Worm (Caenorhabditis elegans) whole organism, L4 larva: ENCODE data around the gene srg-44.

Experiments
- D1046.2 ChIP-seq: fragments of 200-800 bp; sonication (Bioruptor generic); IDR thresholded peaks from 2 replicates; pipeline ENCODE4 v1.3.6; 2022; ENCODE audit warnings: missing genetic modification characterization, missing compliant biosample characterization
- F10B5.3 ChIP-seq: sonication (generic microtip); optimal IDR thresholded peaks from 2 replicates; lab custom pipeline; 2016; ENCODE audit warnings: mild to moderate bottlenecking, missing genetic modification characterization, missing compliant biosample characterization
- F37D6.2 ChIP-seq: sonication (generic microtip); optimal IDR thresholded peaks from 2 replicates; lab custom pipeline; 2016; ENCODE audit warnings: mild to moderate bottlenecking, missing genetic modification characterization, missing compliant biosample characterization
- F49E8.2 ChIP-seq: sonication (generic microtip); optimal IDR thresholded peaks from 2 replicates; lab custom pipeline; 2016; ENCODE audit warnings: missing compliant biosample characterization, mild to moderate bottlenecking, missing genetic modification characterization, borderline replicate concordance
- T20F7.1 ChIP-seq: fragments of 200-800 bp; sonication (Bioruptor generic); optimal IDR thresholded peaks from 2 replicates; lab custom pipeline; 2018; ENCODE audit warnings: mild to moderate bottlenecking, missing genetic modification characterization, missing compliant biosample characterization
- T26A8.4 ChIP-seq: fragments of 200-800 bp; sonication (Bioruptor generic); IDR thresholded peaks from 2 replicates; pipeline ENCODE4 v1.3.6; 2022; ENCODE audit warnings: missing genetic modification characterization, missing compliant biosample characterization
- Y105C5A.15 ChIP-seq: fragments of 200-800 bp; sonication (Bioruptor generic); IDR thresholded peaks from 2 replicates; pipeline ENCODE4 v1.3.6; 2022; ENCODE audit warnings: missing genetic modification characterization, missing compliant biosample characterization
- Y5F2A.4 ChIP-seq: fragments of 200-800 bp; sonication (Bioruptor generic); optimal IDR thresholded peaks from 2 replicates; lab custom pipeline; 2018; ENCODE audit warnings: mild to moderate bottlenecking, missing genetic modification characterization, missing compliant biosample characterization
- ZK337.2 ChIP-seq: fragments of 200-800 bp; sonication (Bioruptor generic); IDR thresholded peaks from 2 replicates; pipeline ENCODE4 v1.3.6; 2022; ENCODE audit warnings: missing genetic modification reagents, missing genetic modification characterization, missing compliant biosample characterization
- ceh-82 ChIP-seq: sonication (generic microtip); optimal IDR thresholded peaks from 2 replicates; lab custom pipeline; 2017; ENCODE audit warnings: missing biosample characterization, missing genetic modification characterization
- ces-1 ChIP-seq: fragments of 150-350 bp; sonication (generic microtip); optimal IDR thresholded peaks from 4 replicates; lab custom pipeline; 2014; ENCODE audit warnings: missing biosample characterization, missing genetic modification reagents, missing genetic modification characterization
- cey-2 ChIP-seq: sonication (generic microtip); optimal IDR thresholded peaks from 3 replicates; lab custom pipeline; 2017; ENCODE audit warnings: missing genetic modification characterization, mild to moderate bottlenecking, missing compliant biosample characterization, antibody characterized with exemption, borderline replicate concordance; ENCODE audit not compliant: insufficient read depth
- daf-16 ChIP-seq, 3 experiments: sonication (generic microtip); optimal IDR thresholded peaks; 2 replicates each; lab custom pipeline; 2016 to 2017; ENCODE audit warnings: missing genetic modification characterization in 3 of 3, missing genetic modification reagents in 3 of 3, mild to moderate bottlenecking in 2 of 3, missing compliant biosample characterization in 2 of 3, missing biosample characterization in 1 of 3, moderate library complexity in 1 of 3
- dmd-6 ChIP-seq: fragments of 200-800 bp; sonication (Bioruptor generic); IDR thresholded peaks from 2 replicates; pipeline ENCODE4 v1.3.6; 2022; ENCODE audit warnings: missing genetic modification reagents, missing genetic modification characterization, missing compliant biosample characterization
- duxl-1 ChIP-seq: sonication (generic microtip); optimal IDR thresholded peaks from 2 replicates; lab custom pipeline; 2016; ENCODE audit warnings: mild to moderate bottlenecking, missing genetic modification characterization, moderate library complexity, missing compliant biosample characterization; ENCODE audit not compliant: poor library complexity
- dve-1 ChIP-seq: sonication (generic microtip); optimal IDR thresholded peaks from 2 replicates; lab custom pipeline; 2017; ENCODE audit warnings: antibody characterized with exemption, mild to moderate bottlenecking, missing genetic modification characterization, missing compliant biosample characterization; ENCODE audit not compliant: insufficient read depth
- egl-27 ChIP-seq: sonication (generic microtip); optimal IDR thresholded peaks from 3 replicates; lab custom pipeline; 2017; ENCODE audit warnings: missing biosample characterization, missing genetic modification reagents, missing genetic modification characterization
- egl-43 ChIP-seq: fragments of 200-800 bp; sonication (Bioruptor generic); IDR thresholded peaks from 2 replicates; pipeline ENCODE4 v1.3.6; 2022; ENCODE audit warnings: missing genetic modification reagents, missing genetic modification characterization, missing compliant biosample characterization
- fos-1 ChIP-seq: fragments of 150-350 bp; optimal IDR thresholded peaks from 2 replicates; lab custom pipeline; 2014; ENCODE audit warnings: missing biosample characterization, missing genetic modification characterization
- hif-1 ChIP-seq, 2 experiments: sonication (generic microtip); optimal IDR thresholded peaks; 2 replicates each; lab custom pipeline; 2016 to 2017; ENCODE audit warnings: missing compliant biosample characterization in 2 of 2, missing genetic modification characterization in 2 of 2, missing genetic modification reagents in 2 of 2, missing genotype in 2 of 2, mild to moderate bottlenecking in 1 of 2
- lin-1 ChIP-seq: fragments of 200-800 bp; sonication (Bioruptor generic); IDR thresholded peaks from 2 replicates; pipeline ENCODE4 v1.3.6; 2022; ENCODE audit warnings: missing genetic modification reagents, missing genetic modification characterization, missing compliant biosample characterization
- lin-29 ChIP-seq: fragments of 200-800 bp; sonication (Bioruptor generic); IDR thresholded peaks from 2 replicates; pipeline ENCODE4 v1.3.6; 2022; ENCODE audit warnings: missing genetic modification reagents, missing genetic modification characterization, missing compliant biosample characterization
- lin-39 ChIP-seq: fragments of 150-350 bp; optimal IDR thresholded peaks from 2 replicates; lab custom pipeline; 2014; ENCODE audit warnings: missing biosample characterization, missing genetic modification reagents, missing genetic modification characterization
- mep-1 ChIP-seq: fragments of 150-350 bp; sonication (generic microtip); optimal IDR thresholded peaks from 3 replicates; lab custom pipeline; 2014; ENCODE audit warnings: missing biosample characterization, missing genetic modification characterization
- mes-2 ChIP-seq: sonication (generic microtip); optimal IDR thresholded peaks from 2 replicates; lab custom pipeline; 2016; ENCODE audit warnings: missing genotype, mild to moderate bottlenecking, missing genetic modification characterization, missing compliant biosample characterization; ENCODE audit not compliant: poor library complexity, severe bottlenecking
- mxl-2 ChIP-seq: fragments of 200-800 bp; sonication (Bioruptor generic); conservative IDR thresholded peaks from 2 replicates; pipeline ENCODE4 v1.3.6; 2022; ENCODE audit warnings: missing genetic modification reagents, missing genetic modification characterization, missing compliant biosample characterization
- nhr-11 ChIP-seq: fragments of 150-350 bp; optimal IDR thresholded peaks from 2 replicates; lab custom pipeline; 2014; ENCODE audit warnings: missing biosample characterization, missing genetic modification characterization
- nhr-111 ChIP-seq: fragments of 200-800 bp; sonication (Bioruptor generic); optimal IDR thresholded peaks from 2 replicates; lab custom pipeline; 2018; ENCODE audit warnings: mild to moderate bottlenecking, missing genetic modification characterization, missing compliant biosample characterization
- nhr-28 ChIP-seq: fragments of 150-350 bp; optimal IDR thresholded peaks from 2 replicates; lab custom pipeline; 2014; ENCODE audit warnings: missing biosample characterization, missing genetic modification characterization
- nhr-41 ChIP-seq: fragments of 200-800 bp; sonication (Bioruptor generic); IDR thresholded peaks from 2 replicates; pipeline ENCODE4 v1.3.6; 2022; ENCODE audit warnings: missing genetic modification reagents, missing genetic modification characterization, missing compliant biosample characterization
- nhr-6 ChIP-seq: fragments of 150-350 bp; optimal IDR thresholded peaks from 2 replicates; lab custom pipeline; 2014; ENCODE audit warnings: missing biosample characterization, missing genetic modification characterization
- nhr-77 ChIP-seq: fragments of 150-350 bp; optimal IDR thresholded peaks from 2 replicates; lab custom pipeline; 2014; ENCODE audit warnings: missing biosample characterization, missing genetic modification characterization
- pha-4 ChIP-seq, 2 experiments: fragments of 150-350 bp in 1 of 2; fragments of 200-800 bp in 1 of 2; sonication (Bioruptor generic) in 1 of 2; IDR thresholded peaks in 1 of 2; optimal IDR thresholded peaks in 1 of 2; 2 replicates each; pipeline versions ENCODE4 v1.3.6 to Lab custom; 2014 to 2022; ENCODE audit warnings: missing genetic modification characterization in 2 of 2, missing genetic modification reagents in 2 of 2, missing biosample characterization in 1 of 2, missing compliant biosample characterization in 1 of 2
- pqm-1 ChIP-seq: sonication (generic microtip); optimal IDR thresholded peaks from 2 replicates; lab custom pipeline; 2017; ENCODE audit warnings: missing biosample characterization, missing genetic modification characterization
- saeg-2 ChIP-seq: fragments of 200-800 bp; sonication (Bioruptor generic); IDR thresholded peaks from 2 replicates; pipeline ENCODE4 v1.3.6; 2022; ENCODE audit warnings: missing genetic modification reagents, missing genetic modification characterization, missing compliant biosample characterization
- skn-1 ChIP-seq: fragments of 150-350 bp; optimal IDR thresholded peaks from 2 replicates; lab custom pipeline; 2014; ENCODE audit warnings: missing biosample characterization, missing genetic modification characterization
- snpc-1.2 ChIP-seq: fragments of 200-800 bp; sonication (Bioruptor generic); IDR thresholded peaks from 2 replicates; pipeline ENCODE4 v1.3.6; 2022; ENCODE audit warnings: missing genetic modification reagents, missing genetic modification characterization, missing compliant biosample characterization
- snpc-4 ChIP-seq: fragments of 150-350 bp; optimal IDR thresholded peaks from 2 replicates; lab custom pipeline; 2014; ENCODE audit warnings: missing biosample characterization, missing genetic modification characterization
- spr-1 ChIP-seq: sonication (generic microtip); optimal IDR thresholded peaks from 2 replicates; lab custom pipeline; 2016; ENCODE audit warnings: mild to moderate bottlenecking, missing genetic modification characterization, missing compliant biosample characterization
- unc-62 ChIP-seq, 3 experiments: fragments of 150-350 bp in 1 of 3; sonication (generic microtip); optimal IDR thresholded peaks in 2 of 3; peaks in 1 of 3; 1 replicate in 1 of 3; 2 replicates in 2 of 3; lab custom pipeline; 2014 to 2017; ENCODE audit warnings: missing biosample characterization in 3 of 3, missing genetic modification characterization in 3 of 3, missing genetic modification reagents in 3 of 3, missing genotype in 1 of 3
- vab-7 ChIP-seq: fragments of 200-800 bp; sonication (Bioruptor generic); IDR thresholded peaks from 2 replicates; pipeline ENCODE4 v1.3.6; 2022; ENCODE audit warnings: missing genetic modification reagents, missing genetic modification characterization, missing compliant biosample characterization
- zfp-3 ChIP-seq: fragments of 200-800 bp; sonication (Bioruptor generic); conservative IDR thresholded peaks from 2 replicates; pipeline ENCODE4 v1.3.6; 2022; ENCODE audit warnings: missing genetic modification reagents, missing genetic modification characterization, missing compliant biosample characterization
- zip-11 ChIP-seq: fragments of 200-800 bp; sonication (Bioruptor generic); IDR thresholded peaks from 2 replicates; pipeline ENCODE4 v1.3.6; 2022; ENCODE audit warnings: missing genetic modification characterization, missing compliant biosample characterization

Gene srg-44

ce11 chrV:17339349-17339748, 10.8 kb downstream of the srg-44 start:
- no peak for TF ChIP-seq nhr-41 (GFP tag; lab: Robert Waterston, UW)
- TF ChIP-seq nhr-6 (tag; lab: Kevin White, UChicago): no peak
- no peak for TF ChIP-seq snpc-1.2 (GFP tag; lab: Robert Waterston, UW)
- no peak for TF ChIP-seq nhr-28
- no peak for TF ChIP-seq nhr-111 (GFP tag; lab: Kevin White, UChicago)
- TF ChIP-seq D1046.2: no peak
- TF ChIP-seq lin-1 (GFP tag; lab: Robert Waterston, UW): no peak
- no peak for TF ChIP-seq lin-29 (GFP tag; lab: Robert Waterston, UW)
- TF ChIP-seq egl-43 (GFP tag; lab: Robert Waterston, UW): no peak
- TF ChIP-seq spr-1 (tag; lab: Kevin White, UChicago): no peak
- no peak for TF ChIP-seq ceh-82 (tag; lab: Kevin White, UChicago)
- TF ChIP-seq saeg-2 (GFP tag; lab: Robert Waterston, UW): no peak
- TF ChIP-seq dmd-6 (GFP tag; lab: Robert Waterston, UW): no peak
- TF ChIP-seq ZK337.2 (GFP tag; lab: Robert Waterston, UW): no peak
- no peak for TF ChIP-seq snpc-4
- no peak for TF ChIP-seq zfp-3 (GFP tag; lab: Robert Waterston, UW)
- no peak for TF ChIP-seq pqm-1 (tag; lab: Kevin White, UChicago)

DNA sequence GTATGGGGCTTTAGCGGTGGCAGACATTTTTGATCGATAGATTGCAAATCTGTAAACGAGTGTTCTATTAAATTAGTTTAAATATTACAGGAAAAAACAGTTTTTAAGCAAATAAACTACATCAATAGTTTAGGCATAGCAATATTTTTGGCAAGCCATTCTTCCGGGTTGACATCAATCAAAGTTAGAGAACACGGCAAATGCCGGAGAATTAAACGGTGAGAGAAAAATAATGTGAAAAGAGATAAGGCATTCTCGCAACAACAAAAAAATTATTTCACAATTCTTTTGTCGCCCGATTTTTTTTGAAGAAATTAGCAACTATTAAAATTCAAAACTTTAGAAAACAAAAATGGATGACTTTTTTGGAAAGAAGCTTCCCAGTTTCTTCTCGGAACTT, 16.3 kb downstream of the srg-44 start, which contains the start of the genes fbxa-188 and fbxa-189:
fbxa-188 (minus strand) TSS at position 51 of the 400 bp plus-strand sequence.
fbxa-189 (plus strand) TSS at position 339 of the 400 bp plus-strand sequence.
- TF ChIP-seq F49E8.2 (no peak), pqm-1 (tag; lab: Kevin White, UChicago) (peak; percentile 56), nhr-28 (peak; percentile 40), T20F7.1 (GFP tag; lab: Kevin White, UChicago) (no peak), fos-1 (tag; lab: Kevin White, UChicago) (no peak), nhr-77 (no peak), ceh-82 (tag; lab: Kevin White, UChicago) (no peak), duxl-1 (tag; lab: Kevin White, UChicago) (peak; percentile 56), F37D6.2 (no peak), zip-11 (GFP tag; lab: Robert Waterston, UW) (no peak), mep-1 (no peak), hif-1 (tag; optimal IDR thresholded peaks at IDR 0.05; lab: Kevin White, UChicago) (no peak), dmd-6 (GFP tag; lab: Robert Waterston, UW) (peak; percentile 10; the same call in 1 of the 2 replicates), skn-1 (tag; lab: Kevin White, UChicago) (no peak), daf-16 (GFP tag; optimal IDR thresholded peaks at IDR 0.05; lab: Kevin White, UChicago) (no peak), daf-16 (tag; optimal IDR thresholded peaks at IDR 0.05; lab: Kevin White, UChicago) (peak; percentile 69), Y105C5A.15 (GFP tag; lab: Robert Waterston, UW) (no peak), unc-62 (GFP tag; optimal IDR thresholded peaks at IDR 0.05 in 1 of 2; lab: Kevin White, UChicago) (no peak), unc-62 (tag; optimal IDR thresholded peaks at IDR 0.05; lab: Kevin White, UChicago) (no peak), egl-27 (tag; lab: Kevin White, UChicago) (no peak), dve-1 (tag; lab: Kevin White, UChicago) (peak; percentile 12), T26A8.4 (GFP tag; lab: Robert Waterston, UW) (no peak), nhr-11 (tag; lab: Kevin White, UChicago) (no peak)

- no peak for TF ChIP-seq nhr-11 (tag; lab: Kevin White, UChicago)
- no peak for TF ChIP-seq daf-16 (GFP tag; optimal IDR thresholded peaks at IDR 0.05; lab: Kevin White, UChicago)
- TF ChIP-seq daf-16 (tag; optimal IDR thresholded peaks at IDR 0.05; lab: Kevin White, UChicago): peak; percentile 74
- TF ChIP-seq pqm-1 (tag; lab: Kevin White, UChicago): peak; percentile 45
Measured at ce11 chrV:17347602-17348001, 19.0 kb downstream of the srg-44 start, which contains the start of gene skr-5. Gene skr-5 (plus strand): TSS chrV:17347902.

- TF ChIP-seq vab-7 (GFP tag; lab: Robert Waterston, UW) (no peak), ces-1 (GFP tag; lab: Kevin White, UChicago) (no peak), lin-39 (tag; lab: Kevin White, UChicago) (no peak), Y5F2A.4 (no peak), lin-1 (GFP tag; lab: Robert Waterston, UW) (no peak), T20F7.1 (GFP tag; lab: Kevin White, UChicago) (no peak), mes-2 (no peak), nhr-111 (GFP tag; lab: Kevin White, UChicago) (no peak), mxl-2 (GFP tag; lab: Robert Waterston, UW) (no peak), cey-2 (tag; lab: Kevin White, UChicago) (no peak), F10B5.3 (tag; lab: Kevin White, UChicago) (no peak), unc-62 (GFP tag; optimal IDR thresholded peaks at IDR 0.05 in 1 of 2; lab: Kevin White, UChicago) (no peak), unc-62 (tag; optimal IDR thresholded peaks at IDR 0.05; lab: Kevin White, UChicago) (no peak), pha-4 (GFP tag; IDR thresholded peaks at IDR 0.05; lab: Robert Waterston, UW) (no peak), pha-4 (tag; optimal IDR thresholded peaks at IDR 0.05; lab: Kevin White, UChicago) (no peak)
Measured at ce11 chrV:17350093-17350492, 21.5 kb downstream of the srg-44 start, which contains the start of gene lsy-27. Gene lsy-27 (minus strand): TSS chrV:17350193.
